Fruit fly (Drosophila melanogaster) whole organism, embryonic: Measurements from ENCODE around the gene hiro.

Experiments
- Ada2b ChIP-seq: fragments of 200-800 bp; sonication (Bioruptor generic); IDR thresholded peaks from 2 replicates; pipeline ENCODE4 v1.3.6; 2022; ENCODE audit warnings: missing biosample characterization, missing genetic modification characterization
- CG11504 ChIP-seq: fragments of 200-800 bp; sonication (Bioruptor generic); optimal IDR thresholded peaks from 3 replicates; lab custom pipeline; 2019; ENCODE audit warnings: missing biosample characterization, mild to moderate bottlenecking, missing genetic modification characterization, moderate library complexity
- CG12071 ChIP-seq: fragments of 200-800 bp; sonication (Bioruptor generic); optimal IDR thresholded peaks from 3 replicates; lab custom pipeline; 2018; ENCODE audit warnings: missing biosample characterization, mild to moderate bottlenecking, missing genetic modification characterization
- CG13287 ChIP-seq: fragments of 200-800 bp; sonication (Bioruptor generic); IDR thresholded peaks from 2 replicates; pipeline ENCODE4 v1.3.6; 2022; ENCODE audit warnings: missing biosample characterization, missing genetic modification characterization; ENCODE audit not compliant: partially characterized antibody
- CG15479 ChIP-seq: fragments of 200-800 bp; sonication (Bioruptor generic); optimal IDR thresholded peaks from 3 replicates; lab custom pipeline; 2019; ENCODE audit warnings: missing biosample characterization, mild to moderate bottlenecking, missing genetic modification characterization, moderate library complexity
- CG1832 ChIP-seq: fragments of 200-800 bp; sonication (Bioruptor generic); optimal IDR thresholded peaks from 2 replicates; lab custom pipeline; 2017; ENCODE audit warnings: missing biosample characterization, mild to moderate bottlenecking, missing genetic modification characterization, inconsistent platforms
- CG31224 ChIP-seq: fragments of 200-800 bp; sonication (Bioruptor generic); IDR thresholded peaks from 2 replicates; pipeline ENCODE4 v1.3.6; 2022; ENCODE audit warnings: missing biosample characterization, missing genetic modification characterization
- CG32532 ChIP-seq: fragments of 200-800 bp; sonication (Bioruptor generic); IDR thresholded peaks from 2 replicates; pipeline ENCODE4 v1.3.6; 2022; ENCODE audit warnings: missing biosample characterization, missing genetic modification characterization
- CG3281 ChIP-seq: fragments of 200-800 bp; sonication (Bioruptor generic); optimal IDR thresholded peaks from 3 replicates; lab custom pipeline; 2017; ENCODE audit warnings: missing biosample characterization, mild to moderate bottlenecking, missing genetic modification characterization
- CG3407 ChIP-seq: fragments of 200-800 bp; sonication (Bioruptor generic); optimal IDR thresholded peaks from 2 replicates; lab custom pipeline; 2018; ENCODE audit warnings: missing biosample characterization, mild to moderate bottlenecking, missing genetic modification characterization
- CG43689 ChIP-seq: fragments of 200-800 bp; sonication (Bioruptor generic); IDR thresholded peaks from 2 replicates; pipeline ENCODE4 v1.3.6; 2022; ENCODE audit warnings: missing biosample characterization, missing genetic modification characterization
- CG4424 ChIP-seq: fragments of 200-800 bp; sonication (Bioruptor generic); optimal IDR thresholded peaks from 3 replicates; lab custom pipeline; 2016; ENCODE audit warnings: missing biosample characterization, missing genetic modification characterization
- CG8281 ChIP-seq: fragments of 200-800 bp; sonication (Bioruptor generic); optimal IDR thresholded peaks from 2 replicates; lab custom pipeline; 2018; ENCODE audit warnings: missing biosample characterization, mild to moderate bottlenecking, missing genetic modification characterization, moderate library complexity
- CG8924 ChIP-seq: fragments of 200-800 bp; optimal IDR thresholded peaks from 3 replicates; lab custom pipeline; 2019; ENCODE audit warnings: missing biosample characterization, mild to moderate bottlenecking, missing genetic modification characterization, moderate library complexity
- CG8944 ChIP-seq: fragments of 200-800 bp; sonication (Bioruptor generic); optimal IDR thresholded peaks from 3 replicates; lab custom pipeline; 2016; ENCODE audit warnings: missing biosample characterization, missing genetic modification characterization
- CG9727 ChIP-seq: fragments of 200-800 bp; sonication (Bioruptor generic); optimal IDR thresholded peaks from 3 replicates; lab custom pipeline; 2017; ENCODE audit warnings: missing biosample characterization, mild to moderate bottlenecking, missing genetic modification characterization
- CG9817 ChIP-seq: fragments of 200-800 bp; sonication (Bioruptor generic); optimal IDR thresholded peaks from 2 replicates; lab custom pipeline; 2018; ENCODE audit warnings: missing biosample characterization, mild to moderate bottlenecking, missing genetic modification characterization, moderate library complexity
- D19A ChIP-seq: fragments of 200-800 bp; optimal IDR thresholded peaks from 3 replicates; lab custom pipeline; 2019; ENCODE audit warnings: missing biosample characterization, mild to moderate bottlenecking, missing genetic modification characterization, moderate library complexity
- Dek ChIP-seq: fragments of 200-800 bp; sonication (Bioruptor generic); optimal IDR thresholded peaks from 3 replicates; lab custom pipeline; 2019; ENCODE audit warnings: missing biosample characterization, mild to moderate bottlenecking, missing genetic modification characterization, moderate library complexity
- Elba2 ChIP-seq: fragments of 200-800 bp; sonication (Bioruptor generic); optimal IDR thresholded peaks from 3 replicates; lab custom pipeline; 2016; ENCODE audit warnings: missing biosample characterization, missing genetic modification characterization
- Ets65A ChIP-seq: fragments of 200-800 bp; sonication (Bioruptor generic); peaks from one replicate; lab custom pipeline; 2016; ENCODE audit warnings: missing biosample characterization, missing genetic modification characterization
- Max ChIP-seq: fragments of 200-800 bp; sonication (Bioruptor generic); optimal IDR thresholded peaks from 2 replicates; lab custom pipeline; 2016; ENCODE audit warnings: missing biosample characterization, mild to moderate bottlenecking, missing genetic modification characterization
- Med ChIP-seq: fragments of 200-800 bp; sonication (Bioruptor generic); peaks from one replicate; lab custom pipeline; 2016; ENCODE audit warnings: missing biosample characterization, missing genetic modification characterization, mild to moderate bottlenecking, inconsistent platforms, moderate library complexity
- Neu2 ChIP-seq: fragments of 200-800 bp; sonication (Bioruptor generic); optimal IDR thresholded peaks from 3 replicates; lab custom pipeline; 2016; ENCODE audit warnings: missing biosample characterization, missing genetic modification characterization, borderline replicate concordance
- Tbp ChIP-seq: fragments of >200 bp; optimal IDR thresholded peaks from 2 replicates; lab custom pipeline; 2018; ENCODE audit warnings: missing biosample characterization, missing genetic modification characterization
- Xrp1 ChIP-seq: fragments of 200-800 bp; sonication (Bioruptor generic); IDR thresholded peaks from 2 replicates; pipeline ENCODE4 v1.3.6; 2022; ENCODE audit warnings: missing biosample characterization, missing genetic modification characterization
- amos ChIP-seq: fragments of 200-800 bp; sonication (Bioruptor generic); IDR thresholded peaks from 2 replicates; pipeline ENCODE4 v1.3.6; 2022; ENCODE audit warnings: missing biosample characterization, missing genetic modification characterization; ENCODE audit not compliant: partially characterized antibody
- chm ChIP-seq: fragments of 200-800 bp; sonication (Bioruptor generic); IDR thresholded peaks from 2 replicates; pipeline ENCODE4 v1.3.6; 2022; ENCODE audit warnings: missing biosample characterization, missing genetic modification characterization
- ci ChIP-seq: fragments of 200-800 bp; sonication (Bioruptor generic); IDR thresholded peaks from 3 replicates; pipeline ENCODE4 v1.3.6; 2022; ENCODE audit warnings: missing biosample characterization, missing genetic modification characterization
- danr ChIP-seq: fragments of 200-800 bp; sonication (Bioruptor generic); IDR thresholded peaks from 2 replicates; pipeline ENCODE4 v1.3.6; 2022; ENCODE audit warnings: missing biosample characterization, missing genetic modification characterization
- ewg ChIP-seq: fragments of 200-800 bp; sonication (Bioruptor generic); optimal IDR thresholded peaks from 3 replicates; lab custom pipeline; 2017; ENCODE audit warnings: mild to moderate bottlenecking, missing biosample characterization, missing genetic modification reagents, missing genetic modification characterization
- exex ChIP-seq: fragments of 200-800 bp; sonication (Bioruptor generic); optimal IDR thresholded peaks from 4 replicates; lab custom pipeline; 2018; ENCODE audit warnings: missing biosample characterization, mild to moderate bottlenecking, missing genetic modification characterization, moderate library complexity
- eyg ChIP-seq: fragments of 200-800 bp; sonication (Bioruptor generic); optimal IDR thresholded peaks from 3 replicates; lab custom pipeline; 2016; ENCODE audit warnings: missing biosample characterization, missing genetic modification characterization
- fd96Cb ChIP-seq: fragments of 200-800 bp; sonication (Bioruptor generic); optimal IDR thresholded peaks from 2 replicates; lab custom pipeline; 2018; ENCODE audit warnings: missing biosample characterization, mild to moderate bottlenecking, missing genetic modification characterization, moderate library complexity
- grau ChIP-seq: fragments of 200-800 bp; optimal IDR thresholded peaks from 3 replicates; lab custom pipeline; 2019; ENCODE audit warnings: missing biosample characterization, mild to moderate bottlenecking, missing genetic modification characterization, moderate library complexity
- gsb ChIP-seq: fragments of 200-800 bp; sonication (Bioruptor generic); IDR thresholded peaks from 2 replicates; pipeline ENCODE4 v1.3.6; 2022; ENCODE audit warnings: missing biosample characterization, missing genetic modification characterization
- h ChIP-seq: fragments of >200 bp; optimal IDR thresholded peaks from 2 replicates; lab custom pipeline; 2017
- jigr1 ChIP-seq: fragments of 200-800 bp; sonication (Bioruptor generic); IDR thresholded peaks from 3 replicates; pipeline ENCODE4 v1.3.6; 2022; ENCODE audit warnings: missing biosample characterization, missing genetic modification characterization
- ken ChIP-seq: fragments of 200-800 bp; sonication (Bioruptor generic); IDR thresholded peaks from 3 replicates; pipeline ENCODE4 v1.3.6; 2022; ENCODE audit warnings: missing biosample characterization, missing genetic modification characterization
- lola ChIP-seq, 3 experiments: fragments of >200 bp in 2 of 3; fragments of 200-800 bp in 1 of 3; sonication (Bioruptor generic) in 1 of 3; optimal IDR thresholded peaks; 2 replicates each; lab custom pipeline; 2017 to 2019; ENCODE audit warnings: missing biosample characterization in 3 of 3, missing genetic modification characterization in 3 of 3, mild to moderate bottlenecking in 1 of 3, moderate library complexity in 1 of 3
- nau ChIP-seq: fragments of 200-800 bp; sonication (Bioruptor generic); optimal IDR thresholded peaks from 3 replicates; lab custom pipeline; 2017; ENCODE audit warnings: missing biosample characterization, mild to moderate bottlenecking, missing genetic modification characterization, missing genetic modification reagents
- org-1 ChIP-seq: fragments of 200-800 bp; sonication (Bioruptor generic); optimal IDR thresholded peaks from 2 replicates; lab custom pipeline; 2017; ENCODE audit warnings: missing biosample characterization, missing genetic modification characterization
- peb ChIP-seq: fragments of 200-800 bp; sonication (Bioruptor generic); IDR thresholded peaks from 2 replicates; pipeline ENCODE4 v1.3.6; 2022; ENCODE audit warnings: missing biosample characterization, missing genetic modification characterization
- sens ChIP-seq: fragments of 200-800 bp; sonication (Bioruptor generic); peaks from one replicate; lab custom pipeline; 2016; ENCODE audit warnings: missing biosample characterization, missing genetic modification characterization
- seq ChIP-seq: fragments of 200-800 bp; sonication (Bioruptor generic); IDR thresholded peaks from 2 replicates; pipeline ENCODE4 v1.3.6; 2022; ENCODE audit warnings: missing biosample characterization, missing genetic modification characterization
- sim ChIP-seq: fragments of 200-800 bp; sonication (Bioruptor generic); IDR thresholded peaks from 2 replicates; pipeline ENCODE4 v1.3.6; 2022; ENCODE audit warnings: missing biosample characterization, missing genetic modification characterization
- sisA ChIP-seq: fragments of 200-800 bp; sonication (Bioruptor generic); IDR thresholded peaks from 2 replicates; pipeline ENCODE4 v1.3.6; 2022; ENCODE audit warnings: missing biosample characterization, missing genetic modification characterization
- ssp ChIP-seq: fragments of 200-800 bp; sonication (Bioruptor generic); IDR thresholded peaks from 2 replicates; pipeline ENCODE4 v1.3.6; 2022; ENCODE audit warnings: missing biosample characterization, missing genetic modification characterization
- sug ChIP-seq: fragments of 200-800 bp; optimal IDR thresholded peaks from 2 replicates; lab custom pipeline; 2019; ENCODE audit warnings: missing biosample characterization, mild to moderate bottlenecking, missing genetic modification characterization, moderate library complexity
- vfl ChIP-seq: fragments of 200-800 bp; sonication (Bioruptor generic); optimal IDR thresholded peaks from 2 replicates; lab custom pipeline; 2016; ENCODE audit warnings: missing biosample characterization, missing genetic modification characterization
- yki ChIP-seq: fragments of >200 bp; optimal IDR thresholded peaks from 3 replicates; lab custom pipeline; 2018
- zen ChIP-seq: fragments of 200-800 bp; sonication (Bioruptor generic); optimal IDR thresholded peaks from 3 replicates; lab custom pipeline; 2018; ENCODE audit warnings: missing biosample characterization, mild to moderate bottlenecking, missing genetic modification characterization, moderate library complexity

Gene hiro

DNA sequence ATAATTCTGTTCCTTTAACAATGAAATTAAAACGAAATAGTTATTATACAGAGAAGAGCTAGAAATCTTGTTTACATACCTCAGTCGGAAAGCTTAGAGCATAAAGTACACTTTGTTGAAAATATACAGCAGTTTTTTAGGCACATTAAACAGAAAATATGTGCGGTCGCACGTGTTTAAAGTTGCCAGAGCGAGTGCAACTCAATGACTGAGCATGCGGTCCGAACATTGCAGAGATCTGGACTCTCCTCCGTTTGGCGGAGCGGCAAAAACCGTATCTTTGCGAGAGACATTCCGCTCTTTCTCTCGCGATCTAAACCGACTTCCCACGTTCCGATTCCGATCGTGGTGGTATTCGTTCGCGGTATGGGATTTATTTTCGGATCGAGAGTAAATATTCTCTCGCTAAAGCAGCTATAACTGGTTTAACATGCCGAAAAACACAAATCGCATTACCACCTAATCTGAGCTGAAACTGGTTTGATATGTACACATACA, 20.3 kb upstream of the hiro start, which contains the start of gene CG13895 (continued):
- no peak for TF ChIP-seq CG3281 (GFP tag; lab: Kevin White, UChicago)
- no peak for TF ChIP-seq sens
- TF ChIP-seq fd96Cb (tag; lab: Kevin White, UChicago) = no peak
- TF ChIP-seq ssp = no peak
- peak; percentile 18; the same call in 1 of the 2 replicates for TF ChIP-seq amos (GFP tag; lab: Robert Waterston, UW)
- TF ChIP-seq CG8924 (tag; lab: Kevin White, UChicago) = peak; percentile 2
- TF ChIP-seq Xrp1 (GFP tag; lab: Robert Waterston, UW) = peak; percentile 33; the same call in 1 of the 2 replicates
- TF ChIP-seq CG43689 = no peak
- no peak for TF ChIP-seq CG1832 (GFP tag; lab: Kevin White, UChicago)
- no peak for TF ChIP-seq CG9817 (tag; lab: Kevin White, UChicago)
- peak; percentile 27 for TF ChIP-seq Max (GFP tag; lab: Kevin White, UChicago)
- no peak for TF ChIP-seq vfl (GFP tag; lab: Kevin White, UChicago)
- peak; percentile 46; the same call in 1 of the 2 replicates for TF ChIP-seq CG13287 (GFP tag; lab: Robert Waterston, UW)
- peak; percentile 1 for TF ChIP-seq CG12071
- TF ChIP-seq ken (GFP tag; lab: Robert Waterston, UW) = no peak
- no peak for TF ChIP-seq Elba2 (GFP tag; lab: Kevin White, UChicago)
- peak; percentile 8 for TF ChIP-seq CG11504 (tag; lab: Kevin White, UChicago)
- no peak for TF ChIP-seq CG9727
- no peak for TF ChIP-seq gsb (GFP tag; lab: Robert Waterston, UW)
- no peak for TF ChIP-seq ewg
- peak; percentile 30 for TF ChIP-seq sug (tag; lab: Kevin White, UChicago)
- TF ChIP-seq Med (GFP tag; lab: Kevin White, UChicago) = peak; percentile 82
- TF ChIP-seq seq = no peak
- no peak for TF ChIP-seq danr (GFP tag; lab: Robert Waterston, UW)
- TF ChIP-seq eyg = no peak
- no peak for TF ChIP-seq jigr1 (GFP tag; lab: Robert Waterston, UW)
- no peak for TF ChIP-seq sisA (GFP tag; lab: Robert Waterston, UW)
- no peak for TF ChIP-seq CG4424
- no peak for TF ChIP-seq grau (tag; lab: Kevin White, UChicago)
- TF ChIP-seq exex (tag; lab: Kevin White, UChicago) = no peak
- TF ChIP-seq zen (tag; lab: Kevin White, UChicago) = no peak
- TF ChIP-seq Tbp = no peak
- 0 out of 2 replicates have a peak, but pooled peaks have one; percentile 6 for TF ChIP-seq chm (GFP tag; lab: Robert Waterston, UW)
- TF ChIP-seq CG8944 (GFP tag; lab: Kevin White, UChicago) = no peak
- TF ChIP-seq CG15479 = no peak
- no peak for TF ChIP-seq CG3407 (GFP tag; lab: Kevin White, UChicago)
- no peak for TF ChIP-seq peb
- no peak for TF ChIP-seq CG32532 (GFP tag; lab: Robert Waterston, UW)
- peak; percentile 12 for TF ChIP-seq yki (lab: Kevin White, UChicago)
- TF ChIP-seq Neu2 (GFP tag; lab: Kevin White, UChicago) = no peak
- no peak for TF ChIP-seq org-1 (GFP tag; lab: Kevin White, UChicago)
- no peak for TF ChIP-seq Ada2b (GFP tag; lab: Robert Waterston, UW)
- TF ChIP-seq D19A = no peak
- no peak for TF ChIP-seq lola (GFP tag; optimal IDR thresholded peaks at IDR 0.05; lab: Kevin White, UChicago)
- TF ChIP-seq ci (GFP tag; lab: Robert Waterston, UW) = peak; percentile 65; the same call in 1 of the 3 replicates
- TF ChIP-seq sim = no peak
- TF ChIP-seq Dek (tag; lab: Kevin White, UChicago) = no peak
- no peak for TF ChIP-seq nau
- TF ChIP-seq CG31224 = no peak
- TF ChIP-seq h (lab: Kevin White, UChicago) = no peak
- no peak for TF ChIP-seq CG8281 (tag; lab: Kevin White, UChicago)
- no peak for TF ChIP-seq Ets65A
